Worm (Caenorhabditis elegans): ENCODE results near the gene pgap-2.

Gene pgap-2

ce11 chrIII:4708909-4709308 is 3.6 kb downstream of the pgap-2 start, which contains the start of gene T04A8.18:
Gene T04A8.18 (plus strand): TSS chrIII:4709209.
- peak; percentile 4 for TF ChIP-seq unc-55 (GFP tag; optimal IDR thresholded peaks at IDR 0.05)
- TF ChIP-seq F13H6.1 (tag; optimal IDR thresholded peaks at IDR 0.05), result no peak

DNA sequence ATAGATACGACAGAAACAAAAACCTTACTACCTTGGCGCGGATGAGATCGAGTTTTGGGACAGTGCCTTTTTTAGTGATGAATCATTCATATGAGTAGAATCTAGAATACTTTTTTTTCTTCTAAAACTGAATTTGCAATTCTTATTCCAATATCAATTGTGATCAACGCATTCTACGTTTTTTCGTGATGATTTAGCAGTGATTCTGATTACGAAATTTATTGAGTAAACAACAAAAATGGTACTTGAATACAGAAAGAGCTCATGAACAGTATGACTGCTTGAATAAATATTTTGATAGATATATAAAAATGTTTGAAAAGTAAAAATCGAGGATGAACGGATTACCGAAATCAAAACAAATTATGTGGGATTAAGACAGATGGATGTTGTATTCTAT is 9.8 kb downstream of the pgap-2 start, which contains the start of gene him-18:
him-18 (minus strand) TSS at position 101 of the 400 bp plus-strand sequence.
- TF ChIP-seq lin-39 (tag; optimal IDR thresholded peaks at IDR 0.05) (no peak), nhr-10 (tag; optimal IDR thresholded peaks at IDR 0.05) (no peak), skn-1 (tag; optimal IDR thresholded peaks at IDR 0.05) (no peak), nhr-129 (tag; optimal IDR thresholded peaks at IDR 0.05) (no peak), sma-9 (GFP tag; optimal IDR thresholded peaks at IDR 0.05) (no peak), sma-9 (tag; optimal IDR thresholded peaks at IDR 0.05) (no peak), sma-3 (GFP tag; optimal IDR thresholded peaks at IDR 0.05) (no peak), ama-1 (optimal IDR thresholded peaks at IDR 0.05) (no peak), unc-55 (GFP tag; optimal IDR thresholded peaks at IDR 0.05) (no peak), nhr-77 (tag; optimal IDR thresholded peaks at IDR 0.05) (no peak), elt-1 (tag; optimal IDR thresholded peaks at IDR 0.05) (no peak), elt-3 (tag; optimal IDR thresholded peaks at IDR 0.05) (no peak)

DNA sequence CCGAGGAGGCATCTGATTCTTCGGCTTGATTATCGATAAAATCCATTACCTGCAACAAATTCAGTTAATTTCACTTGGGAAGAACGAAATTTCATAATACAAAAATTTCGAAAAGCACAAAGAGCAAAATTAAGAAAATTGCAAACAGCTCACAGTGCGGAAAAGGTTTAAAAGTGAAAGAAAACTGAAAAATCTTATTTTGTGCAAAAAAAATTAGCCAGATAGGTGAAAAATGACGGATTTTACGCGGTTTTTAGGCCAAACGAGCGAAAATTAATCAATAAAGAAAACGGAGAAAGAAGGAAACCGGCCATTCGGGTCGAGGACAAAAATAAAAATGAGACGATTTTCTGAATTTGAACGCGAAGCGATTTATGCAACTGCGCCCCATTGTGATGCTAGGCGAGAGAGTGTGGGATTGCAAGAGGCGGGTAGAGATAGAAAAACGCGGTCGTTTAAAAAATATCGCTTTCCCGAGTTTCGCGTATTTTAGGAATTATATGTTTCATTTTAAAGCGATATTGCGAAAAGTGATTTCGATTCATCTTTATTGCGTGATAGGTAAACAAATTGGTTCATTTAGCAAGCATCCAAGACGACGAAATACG is 15.4 kb downstream of the pgap-2 start, which contains the start of gene emb-5:
emb-5 (minus strand) TSS at position 51 of the 608 bp plus-strand sequence.
- no peak for TF ChIP-seq sem-4 (tag; optimal IDR thresholded peaks at IDR 0.05)
- TF ChIP-seq lin-13 (GFP tag; optimal IDR thresholded peaks at IDR 0.05), result no peak
- TF ChIP-seq ceh-82 (tag; optimal IDR thresholded peaks at IDR 0.05), result no peak
- TF ChIP-seq fos-1 (tag; optimal IDR thresholded peaks at IDR 0.05), result peak; percentile 1
- TF ChIP-seq crh-2 (tag; optimal IDR thresholded peaks at IDR 0.05), result peak; percentile 65
- TF ChIP-seq ama-1 (optimal IDR thresholded peaks at IDR 0.05), result no peak
- TF ChIP-seq nhr-6 (tag; optimal IDR thresholded peaks at IDR 0.05), result no peak
- TF ChIP-seq snpc-4 (tag; optimal IDR thresholded peaks at IDR 0.05), result no peak
- no peak for TF ChIP-seq nhr-11 (tag; optimal IDR thresholded peaks at IDR 0.05)
- peak; percentile 83 for TF ChIP-seq unc-55 (GFP tag; optimal IDR thresholded peaks at IDR 0.05)
- TF ChIP-seq sma-3 (GFP tag; optimal IDR thresholded peaks at IDR 0.05), result peak; percentile 45
- TF ChIP-seq gmeb-1 (tag; optimal IDR thresholded peaks at IDR 0.05), result peak; percentile 95
- no peak for TF ChIP-seq skn-1 (tag; optimal IDR thresholded peaks at IDR 0.05)
- TF ChIP-seq nhr-21 (tag; optimal IDR thresholded peaks at IDR 0.05), result peak; percentile 6
- no peak for TF ChIP-seq ztf-4 (tag; optimal IDR thresholded peaks at IDR 0.05)
- TF ChIP-seq mab-5 (tag; optimal IDR thresholded peaks at IDR 0.05), result peak; percentile 75
- no peak for TF ChIP-seq nhr-25 (tag; optimal IDR thresholded peaks at IDR 0.05)
- no peak for TF ChIP-seq blmp-1 (tag; optimal IDR thresholded peaks at IDR 0.05; ENCODE audit: insufficient read depth)
- TF ChIP-seq unc-62 (GFP tag; optimal IDR thresholded peaks at IDR 0.05), result no peak
- peak; percentile 9 for TF ChIP-seq egl-27 (tag; optimal IDR thresholded peaks at IDR 0.05)
- TF ChIP-seq C34F6.9 (tag; optimal IDR thresholded peaks at IDR 0.05), result peak; percentile 62
- no peak for TF ChIP-seq mdl-1 (tag; optimal IDR thresholded peaks at IDR 0.05)
- TF ChIP-seq sma-9 (GFP tag; optimal IDR thresholded peaks at IDR 0.05), result peak; percentile 69
- no peak for TF ChIP-seq sma-9 (tag; optimal IDR thresholded peaks at IDR 0.05)
- no peak for TF ChIP-seq aly-2 (tag; optimal IDR thresholded peaks at IDR 0.05)
- peak; percentile 71 for TF ChIP-seq nhr-129 (tag; optimal IDR thresholded peaks at IDR 0.05)
- peak; percentile 32 for TF ChIP-seq lin-11 (tag; optimal IDR thresholded peaks at IDR 0.05)
- peak; percentile 56 to 81 for TF ChIP-seq lsy-2 (tag; optimal IDR thresholded peaks at IDR 0.05)

DNA sequence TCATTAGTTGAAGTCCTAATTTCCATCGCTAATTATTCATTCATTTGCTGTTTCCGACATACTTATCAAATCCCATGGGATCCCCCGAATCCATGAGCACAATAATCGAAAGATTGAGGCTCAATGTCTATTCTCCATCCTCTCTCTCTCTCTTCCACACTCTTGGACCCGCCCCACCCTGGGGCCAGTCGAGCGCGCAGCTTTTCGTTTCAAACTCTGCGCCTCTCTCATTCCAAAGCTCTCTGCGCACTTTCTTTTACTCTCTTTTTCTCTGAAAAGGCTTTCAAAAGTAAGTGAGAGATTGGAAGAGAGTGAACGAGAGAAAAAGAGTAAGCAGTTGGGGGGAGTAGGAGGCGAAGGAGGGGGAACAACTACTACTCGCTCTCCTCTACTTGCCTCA is 16.4 kb downstream of the pgap-2 start, which contains the start of gene acy-1:
acy-1 (plus strand) TSS at position 346 of the 400 bp plus-strand sequence.
- no peak for TF ChIP-seq ceh-16 (tag; optimal IDR thresholded peaks at IDR 0.05)
- peak; percentile 64 to 87 for TF ChIP-seq lsy-2 (tag; optimal IDR thresholded peaks at IDR 0.05)
- no peak for TF ChIP-seq ceh-82 (tag; optimal IDR thresholded peaks at IDR 0.05)
- no peak for TF ChIP-seq skn-1 (tag; optimal IDR thresholded peaks at IDR 0.05)
- TF ChIP-seq nhr-10 (tag; optimal IDR thresholded peaks at IDR 0.05), result no peak
- TF ChIP-seq nhr-77 (tag; optimal IDR thresholded peaks at IDR 0.05), result no peak
- peak; percentile 81 for TF ChIP-seq lin-13 (GFP tag; optimal IDR thresholded peaks at IDR 0.05)
- peak; percentile 45 for TF ChIP-seq nhr-6 (tag; optimal IDR thresholded peaks at IDR 0.05)
- peak; percentile 47 for TF ChIP-seq egl-27 (tag; optimal IDR thresholded peaks at IDR 0.05)
- TF ChIP-seq unc-39 (tag; optimal IDR thresholded peaks at IDR 0.05), result no peak
- no peak for TF ChIP-seq nhr-21 (tag; optimal IDR thresholded peaks at IDR 0.05)
- peak; percentile 27 for TF ChIP-seq Y55F3AM.14 (GFP tag; optimal IDR thresholded peaks at IDR 0.05)
- TF ChIP-seq alr-1 (tag; optimal IDR thresholded peaks at IDR 0.05), result no peak
- TF ChIP-seq unc-55 (GFP tag; optimal IDR thresholded peaks at IDR 0.05), result peak; percentile 95
- no peak for TF ChIP-seq elt-1 (tag; optimal IDR thresholded peaks at IDR 0.05)
- TF ChIP-seq mbf-1 (tag; optimal IDR thresholded peaks at IDR 0.05), result no peak
- TF ChIP-seq ztf-4 (tag; optimal IDR thresholded peaks at IDR 0.05), result peak; percentile 56
- TF ChIP-seq nhr-12 (tag; optimal IDR thresholded peaks at IDR 0.05), result no peak
- TF ChIP-seq lin-11 (tag; optimal IDR thresholded peaks at IDR 0.05), result peak; percentile 67
- no peak for TF ChIP-seq sma-3 (GFP tag; optimal IDR thresholded peaks at IDR 0.05)
- peak; percentile 88 for TF ChIP-seq mab-5 (tag; optimal IDR thresholded peaks at IDR 0.05)
- TF ChIP-seq nhr-11 (tag; optimal IDR thresholded peaks at IDR 0.05), result no peak
- no peak for TF ChIP-seq R02D3.7 (tag; optimal IDR thresholded peaks at IDR 0.05)
- no peak for TF ChIP-seq dmd-4 (tag; optimal IDR thresholded peaks at IDR 0.05)
- peak; percentile 79 for TF ChIP-seq crh-2 (tag; optimal IDR thresholded peaks at IDR 0.05)
- TF ChIP-seq ztf-1 (GFP tag; conservative IDR thresholded peaks at IDR 0.05), result no peak
- TF ChIP-seq mdl-1 (tag; optimal IDR thresholded peaks at IDR 0.05), result peak in 1 of 2 experiments; percentile 34
- TF ChIP-seq nhr-23 (tag; optimal IDR thresholded peaks at IDR 0.05), result no peak
- TF ChIP-seq fos-1 (tag; optimal IDR thresholded peaks at IDR 0.05), result peak; percentile 57
- no peak for TF ChIP-seq peb-1 (tag; optimal IDR thresholded peaks at IDR 0.05)
